Worm (Caenorhabditis elegans) whole organism, L1 larva: ENCODE results near the gene F59E12.8.
A peak's percentile ranks its signal among the peaks of the same experiment; 100 is the strongest.

ENCODE experiments used
- C16A3.4 ChIP-seq: fragments of 150-350 bp; optimal IDR thresholded peaks from 2 replicates; lab custom pipeline; 2014; ENCODE audit warnings: missing biosample characterization, missing genetic modification characterization
- C34B4.2 ChIP-seq: sonication (generic microtip); optimal IDR thresholded peaks from 2 replicates; lab custom pipeline; 2017; ENCODE audit warnings: mild to moderate bottlenecking, missing genetic modification characterization, missing compliant biosample characterization
- aly-2 ChIP-seq: fragments of 150-350 bp; optimal IDR thresholded peaks from 2 replicates; lab custom pipeline; 2014; ENCODE audit warnings: missing biosample characterization, missing genetic modification characterization
- blmp-1 ChIP-seq: fragments of 150-350 bp; optimal IDR thresholded peaks from 2 replicates; lab custom pipeline; 2014; ENCODE audit warnings: missing biosample characterization, missing genetic modification characterization
- ceh-8 ChIP-seq: fragments of 200-800 bp; sonication (Bioruptor generic); optimal IDR thresholded peaks from 2 replicates; lab custom pipeline; 2018; ENCODE audit warnings: mild to moderate bottlenecking, missing genetic modification characterization, moderate library complexity, missing compliant biosample characterization
- ces-1 ChIP-seq: fragments of 150-350 bp; optimal IDR thresholded peaks from 2 replicates; lab custom pipeline; 2014; ENCODE audit warnings: missing biosample characterization, missing genetic modification reagents, missing genetic modification characterization
- efl-3 ChIP-seq: fragments of 200-800 bp; sonication (Bioruptor generic); optimal IDR thresholded peaks from 2 replicates; lab custom pipeline; 2018; ENCODE audit warnings: mild to moderate bottlenecking, missing genetic modification characterization, missing compliant biosample characterization
- egl-13 ChIP-seq: sonication (generic microtip); optimal IDR thresholded peaks from 2 replicates; lab custom pipeline; 2016; ENCODE audit warnings: missing genotype, missing genetic modification reagents, missing genetic modification characterization, missing compliant biosample characterization
- egl-27 ChIP-seq, 2 experiments: fragments of 150-350 bp in 1 of 2; sonication (generic microtip); optimal IDR thresholded peaks; 3 replicates each; lab custom pipeline; 2017 to 2018; ENCODE audit warnings: missing biosample characterization in 2 of 2, missing genetic modification characterization in 2 of 2, missing genetic modification reagents in 2 of 2
- elt-3 ChIP-seq, 6 experiments: fragments of 150-350 bp in 1 of 6; sonication (generic microtip); optimal IDR thresholded peaks; 2 replicates each; lab custom pipeline; 2017 to 2018; ENCODE audit warnings: missing biosample characterization in 6 of 6, missing genetic modification characterization in 6 of 6, inconsistent platforms in 1 of 6
- fkh-10 ChIP-seq: sonication (generic microtip); optimal IDR thresholded peaks from 2 replicates; lab custom pipeline; 2017; ENCODE audit warnings: missing biosample characterization, missing genetic modification reagents, missing genetic modification characterization
- fos-1 ChIP-seq: fragments of 150-350 bp; optimal IDR thresholded peaks from 2 replicates; lab custom pipeline; 2014; ENCODE audit warnings: missing biosample characterization, missing genetic modification characterization
- hlh-4 ChIP-seq: sonication (generic microtip); optimal IDR thresholded peaks from 2 replicates; lab custom pipeline; 2016; ENCODE audit warnings: mild to moderate bottlenecking, missing genetic modification characterization, missing compliant biosample characterization
- hpl-2 ChIP-seq: fragments of 150-350 bp; optimal IDR thresholded peaks from 2 replicates; lab custom pipeline; 2014; ENCODE audit warnings: missing biosample characterization, missing genetic modification reagents, missing genetic modification characterization
- irx-1 ChIP-seq: sonication (generic microtip); optimal IDR thresholded peaks from 2 replicates; lab custom pipeline; 2016; ENCODE audit warnings: missing genetic modification characterization, missing compliant biosample characterization
- isw-1 ChIP-seq: fragments of 200-800 bp; sonication (Bioruptor generic); IDR thresholded peaks from 2 replicates; pipeline ENCODE4 v1.3.6; 2022; ENCODE audit warnings: missing genetic modification characterization, missing compliant biosample characterization
- lin-13 ChIP-seq: fragments of 150-350 bp; optimal IDR thresholded peaks from 2 replicates; lab custom pipeline; 2014; ENCODE audit warnings: missing biosample characterization, missing genetic modification reagents, missing genetic modification characterization
- lin-14 ChIP-seq: fragments of 200-800 bp; sonication (Bioruptor generic); optimal IDR thresholded peaks from 2 replicates; lab custom pipeline; 2018; ENCODE audit warnings: mild to moderate bottlenecking, missing genetic modification characterization, moderate library complexity, missing compliant biosample characterization
- lin-15B ChIP-seq: fragments of 150-350 bp; sonication (generic microtip); optimal IDR thresholded peaks from 3 replicates; lab custom pipeline; 2014; ENCODE audit warnings: missing biosample characterization, missing genetic modification characterization
- lir-3 ChIP-seq: sonication (generic microtip); optimal IDR thresholded peaks from 2 replicates; lab custom pipeline; 2016; ENCODE audit warnings: mild to moderate bottlenecking, missing genetic modification characterization, moderate library complexity, missing compliant biosample characterization; ENCODE audit not compliant: poor library complexity
- lsy-2 ChIP-seq, 2 experiments: fragments of 150-350 bp; optimal IDR thresholded peaks; 2 replicates each; lab custom pipeline; 2014; ENCODE audit warnings: missing biosample characterization in 2 of 2, missing genetic modification characterization in 2 of 2
- mab-9 ChIP-seq: fragments of 200-800 bp; sonication (Bioruptor generic); IDR thresholded peaks from 2 replicates; pipeline ENCODE4 v1.3.6; 2022; ENCODE audit warnings: missing genetic modification reagents, missing genetic modification characterization, missing compliant biosample characterization
- mep-1 ChIP-seq: fragments of 150-350 bp; optimal IDR thresholded peaks from 2 replicates; lab custom pipeline; 2014; ENCODE audit warnings: missing biosample characterization, missing genetic modification characterization
- nhr-19 ChIP-seq: fragments of 200-800 bp; sonication (Bioruptor generic); conservative IDR thresholded peaks from 2 replicates; pipeline ENCODE4 v1.3.6; 2022; ENCODE audit warnings: missing genetic modification characterization, missing compliant biosample characterization
- nhr-20 ChIP-seq: sonication (generic microtip); optimal IDR thresholded peaks from 2 replicates; lab custom pipeline; 2016; ENCODE audit warnings: mild to moderate bottlenecking, missing genetic modification characterization, missing compliant biosample characterization
- nhr-237 ChIP-seq: fragments of 150-350 bp; optimal IDR thresholded peaks from 2 replicates; lab custom pipeline; 2014; ENCODE audit warnings: missing biosample characterization, missing genetic modification characterization
- nhr-47 ChIP-seq: sonication (generic microtip); optimal IDR thresholded peaks from 2 replicates; lab custom pipeline; 2016; ENCODE audit warnings: mild to moderate bottlenecking, missing genetic modification characterization, moderate library complexity, missing compliant biosample characterization
- nhr-77 ChIP-seq: fragments of 150-350 bp; optimal IDR thresholded peaks from 2 replicates; lab custom pipeline; 2014; ENCODE audit warnings: missing biosample characterization, missing genetic modification characterization
- nhr-85 ChIP-seq: sonication (generic microtip); peaks from one replicate; lab custom pipeline; 2016; ENCODE audit warnings: missing genetic modification characterization, inconsistent platforms, missing compliant biosample characterization
- nhr-90 ChIP-seq: sonication (generic microtip); optimal IDR thresholded peaks from 2 replicates; lab custom pipeline; 2016; ENCODE audit warnings: mild to moderate bottlenecking, missing genetic modification characterization, missing compliant biosample characterization; ENCODE audit not compliant: poor library complexity
- pag-3 ChIP-seq: sonication (generic microtip); optimal IDR thresholded peaks from 2 replicates; lab custom pipeline; 2017; ENCODE audit warnings: missing genetic modification characterization, mild to moderate bottlenecking, missing compliant biosample characterization, antibody characterized with exemption, borderline replicate concordance; ENCODE audit not compliant: insufficient read depth
- pax-3 ChIP-seq: fragments of 200-800 bp; sonication (Bioruptor generic); optimal IDR thresholded peaks from 2 replicates; lab custom pipeline; 2018; ENCODE audit warnings: mild to moderate bottlenecking, missing genetic modification characterization, moderate library complexity, missing compliant biosample characterization
- skn-1 ChIP-seq: fragments of 150-350 bp; optimal IDR thresholded peaks from 2 replicates; lab custom pipeline; 2014; ENCODE audit warnings: missing biosample characterization, missing genetic modification characterization
- snpc-4 ChIP-seq: fragments of 150-350 bp; optimal IDR thresholded peaks from 2 replicates; lab custom pipeline; 2014; ENCODE audit warnings: missing biosample characterization, missing genetic modification characterization
- snu-23 ChIP-seq: sonication (generic microtip); optimal IDR thresholded peaks from 2 replicates; lab custom pipeline; 2016; ENCODE audit warnings: missing genetic modification characterization, missing compliant biosample characterization
- sptf-1 ChIP-seq: fragments of 150-350 bp; optimal IDR thresholded peaks from 2 replicates; lab custom pipeline; 2014; ENCODE audit warnings: missing biosample characterization, missing genetic modification characterization
- sup-37 ChIP-seq: fragments of 200-800 bp; sonication (Bioruptor generic); optimal IDR thresholded peaks from 2 replicates; lab custom pipeline; 2018; ENCODE audit warnings: mild to moderate bottlenecking, missing genetic modification characterization, missing compliant biosample characterization
- tbx-2 ChIP-seq: sonication (generic microtip); optimal IDR thresholded peaks from 2 replicates; lab custom pipeline; 2016; ENCODE audit warnings: missing genetic modification characterization, missing compliant biosample characterization
- tlp-1 ChIP-seq: fragments of 150-350 bp; optimal IDR thresholded peaks from 2 replicates; lab custom pipeline; 2014; ENCODE audit warnings: missing biosample characterization, missing genetic modification characterization
- unc-130 ChIP-seq: fragments of 150-350 bp; optimal IDR thresholded peaks from 2 replicates; lab custom pipeline; 2017; ENCODE audit warnings: missing biosample characterization, missing genetic modification characterization, inconsistent platforms
- unc-30 ChIP-seq: sonication (generic microtip); optimal IDR thresholded peaks from 2 replicates; lab custom pipeline; 2017; ENCODE audit warnings: missing biosample characterization, missing genetic modification characterization
- unc-98 ChIP-seq: fragments of 200-800 bp; sonication (Bioruptor generic); IDR thresholded peaks from 2 replicates; pipeline ENCODE4 v1.3.6; 2022; ENCODE audit warnings: missing genetic modification characterization, missing compliant biosample characterization
- vab-15 ChIP-seq: sonication (generic microtip); optimal IDR thresholded peaks from 2 replicates; lab custom pipeline; 2017; ENCODE audit warnings: missing genotype, mild to moderate bottlenecking, missing genetic modification characterization, missing compliant biosample characterization
- xbp-1 ChIP-seq: sonication (generic microtip); optimal IDR thresholded peaks from 2 replicates; lab custom pipeline; 2016; ENCODE audit warnings: missing genetic modification characterization, missing compliant biosample characterization
- ztf-11 ChIP-seq, 2 experiments: sonication (generic microtip); optimal IDR thresholded peaks; 2 replicates each; lab custom pipeline; 2016 to 2017; ENCODE audit warnings: missing genetic modification characterization in 2 of 2, missing biosample characterization in 1 of 2, missing compliant biosample characterization in 1 of 2

The F59E12.8 gene

ce11 chrII:5599326-5600044, 37.2 kb downstream of the F59E12.8 start, which contains the start of gene C17G10.10 (continued):
- TF ChIP-seq egl-13 (tag; lab: Kevin White, UChicago) (peak; percentile 6), tbx-2 (tag; lab: Kevin White, UChicago) (peak; percentile 73), hpl-2 (GFP tag; lab: Kevin White, UChicago) (peak; percentile 57), nhr-85 (tag; lab: Kevin White, UChicago) (peak; percentile 92), unc-30 (tag; lab: Kevin White, UChicago) (no peak), mep-1 (peak; percentile 60), lir-3 (peak; percentile 28), isw-1 (GFP tag; lab: Robert Waterston, UW) (no peak; the same call in 1 of the 2 replicates), aly-2 (peak; percentile 78), sptf-1 (tag; lab: Kevin White, UChicago) (no peak), ceh-8 (GFP tag; lab: Kevin White, UChicago) (no peak), nhr-90 (tag; lab: Kevin White, UChicago) (peak; percentile 93), lin-14 (GFP tag; lab: Kevin White, UChicago) (peak; percentile 82), C16A3.4 (tag; lab: Kevin White, UChicago) (peak; percentile 45), irx-1 (peak; percentile 63), nhr-19 (GFP tag; lab: Robert Waterston, UW) (peak; percentile 88), vab-15 (tag; lab: Kevin White, UChicago) (no peak), hlh-4 (tag; lab: Kevin White, UChicago) (no peak), snu-23 (peak; percentile 86)

ce11 chrII:5596247-5596646, 40.5 kb downstream of the F59E12.8 start, which contains the start of gene C17G10.1:
Gene C17G10.1 (plus strand): TSS chrII:5596547.
- TF ChIP-seq unc-98 (GFP tag; lab: Robert Waterston, UW) (no peak), blmp-1 (tag; lab: Kevin White, UChicago) (no peak), lin-13 (no peak), ztf-11 (tag; optimal IDR thresholded peaks at IDR 0.05; lab: Kevin White, UChicago) (no peak), nhr-237 (tag; lab: Kevin White, UChicago) (no peak), lir-3 (no peak), sup-37 (no peak)

DNA sequence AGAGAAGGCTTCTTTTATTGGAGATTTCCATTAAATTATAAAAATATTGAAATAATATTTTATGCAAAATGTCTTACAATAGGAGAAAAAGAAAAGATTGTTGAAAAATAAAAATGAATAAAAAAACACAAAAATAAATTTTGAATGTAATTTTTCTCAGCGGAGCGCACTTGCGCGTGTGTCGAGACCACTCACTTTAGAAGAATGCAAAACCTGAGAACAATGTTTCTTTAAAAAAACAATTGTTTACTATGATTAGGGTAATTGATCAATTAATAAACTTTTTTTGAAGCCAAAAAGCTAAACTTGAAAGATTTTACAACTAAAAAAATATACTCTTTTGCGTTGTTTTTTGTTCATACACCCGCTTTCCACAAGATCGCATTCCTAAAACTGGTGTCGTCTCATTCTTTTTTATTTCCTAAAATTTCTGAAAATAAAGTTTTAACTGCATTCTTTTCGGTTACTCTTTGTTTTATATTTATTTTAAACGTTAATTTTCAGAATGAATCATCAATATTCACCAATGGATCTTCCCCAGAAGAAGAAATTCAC, 42.4 kb downstream of the F59E12.8 start, which contains the start of gene ttc-4:
ttc-4 (plus strand) TSS at position 505 of the 555 bp plus-strand sequence.
- TF ChIP-seq ceh-8 (GFP tag; lab: Kevin White, UChicago): no peak
- TF ChIP-seq lsy-2 (tag; optimal IDR thresholded peaks at IDR 0.05; lab: Kevin White, UChicago): peak; percentile 5 to 82
- TF ChIP-seq lin-14 (GFP tag; lab: Kevin White, UChicago): peak; percentile 51
- peak; percentile 34 for TF ChIP-seq nhr-77 (tag; lab: Kevin White, UChicago)
- peak; percentile 40 for TF ChIP-seq unc-130 (tag; lab: Kevin White, UChicago)
- no peak for TF ChIP-seq mab-9 (GFP tag; lab: Robert Waterston, UW)
- TF ChIP-seq unc-30 (tag; lab: Kevin White, UChicago): no peak
- TF ChIP-seq C34B4.2 (tag; lab: Kevin White, UChicago): no peak
- TF ChIP-seq pax-3 (tag; lab: Kevin White, UChicago): no peak
- TF ChIP-seq C16A3.4 (tag; lab: Kevin White, UChicago): peak; percentile 76
- TF ChIP-seq fos-1 (tag; lab: Kevin White, UChicago): no peak
- TF ChIP-seq tlp-1: no peak
- peak; percentile 63 for TF ChIP-seq lir-3
- TF ChIP-seq fkh-10 (GFP tag; lab: Kevin White, UChicago): no peak
- TF ChIP-seq nhr-20 (tag; lab: Kevin White, UChicago): peak; percentile 43
- no peak for TF ChIP-seq lin-13
- TF ChIP-seq sup-37: no peak
- TF ChIP-seq egl-27 (tag; optimal IDR thresholded peaks at IDR 0.05; lab: Kevin White, UChicago): no peak
- TF ChIP-seq tbx-2 (tag; lab: Kevin White, UChicago): peak; percentile 23
- peak; percentile 33 for TF ChIP-seq xbp-1 (tag; lab: Kevin White, UChicago)
- peak; percentile 15 for TF ChIP-seq snpc-4 (tag; lab: Kevin White, UChicago)
- TF ChIP-seq ces-1: no peak
- no peak for TF ChIP-seq aly-2
- TF ChIP-seq skn-1 (tag; lab: Kevin White, UChicago): peak; percentile 48
- peak in 1 of 6 experiments; percentile 21 for TF ChIP-seq elt-3 (tag; optimal IDR thresholded peaks at IDR 0.05; lab: Kevin White, UChicago)
- TF ChIP-seq efl-3 (GFP tag; lab: Kevin White, UChicago): no peak
- peak; percentile 17 for TF ChIP-seq irx-1
- TF ChIP-seq pag-3 (tag; lab: Kevin White, UChicago): no peak
- TF ChIP-seq lin-15B (tag; lab: Kevin White, UChicago): peak; percentile 48
- no peak for TF ChIP-seq nhr-19 (GFP tag; lab: Robert Waterston, UW)
- TF ChIP-seq nhr-90 (tag; lab: Kevin White, UChicago): peak; percentile 26
- peak; percentile 43 for TF ChIP-seq nhr-47 (tag; lab: Kevin White, UChicago)
